Worm (Caenorhabditis elegans) whole organism, midembryonic: ENCODE measurements around the gene F19C7.3.
A peak's percentile ranks its signal among the peaks of the same experiment; 100 is the strongest.

ENCODE experiments used
- T22C8.4 ChIP-seq: fragments of 200-800 bp; sonication (Bioruptor generic); IDR thresholded peaks from 2 replicates; pipeline ENCODE4 v1.3.6; 2022; ENCODE audit warnings: missing genetic modification characterization, missing compliant biosample characterization
- cog-1 ChIP-seq: sonication (generic microtip); optimal IDR thresholded peaks from 2 replicates; lab custom pipeline; 2016; ENCODE audit warnings: missing genetic modification characterization, missing compliant biosample characterization
- flt-1 ChIP-seq: fragments of 200-800 bp; sonication (Bioruptor generic); IDR thresholded peaks from 2 replicates; pipeline ENCODE4 v1.3.6; 2022; ENCODE audit warnings: missing genetic modification characterization, missing compliant biosample characterization
- klf-2 ChIP-seq: fragments of 200-800 bp; sonication (Bioruptor generic); conservative IDR thresholded peaks from 2 replicates; pipeline ENCODE4 v1.3.6; 2022; ENCODE audit warnings: missing genetic modification reagents, missing genetic modification characterization, missing compliant biosample characterization
- med-1 ChIP-seq: sonication (generic microtip); optimal IDR thresholded peaks from 2 replicates; lab custom pipeline; 2017; ENCODE audit warnings: missing genetic modification characterization, mild to moderate bottlenecking, missing compliant biosample characterization, antibody characterized with exemption, missing genetic modification reagents; ENCODE audit not compliant: insufficient read depth
- ref-1 ChIP-seq: fragments of 200-800 bp; sonication (Bioruptor generic); conservative IDR thresholded peaks from 2 replicates; pipeline ENCODE4 v1.3.6; 2022; ENCODE audit warnings: missing genetic modification reagents, missing genetic modification characterization, missing compliant biosample characterization
- tab-1 ChIP-seq: fragments of 200-800 bp; sonication (Bioruptor generic); IDR thresholded peaks from 2 replicates; pipeline ENCODE4 v1.3.6; 2022; ENCODE audit warnings: missing genetic modification characterization, missing compliant biosample characterization
- ztf-23 ChIP-seq: fragments of 200-800 bp; sonication (Bioruptor generic); IDR thresholded peaks from 2 replicates; pipeline ENCODE4 v1.3.6; 2022; ENCODE audit warnings: missing genetic modification reagents, missing genetic modification characterization, missing compliant biosample characterization
- ztf-29 ChIP-seq: fragments of 200-800 bp; sonication (Bioruptor generic); IDR thresholded peaks from 2 replicates; pipeline ENCODE4 v1.3.6; 2022; ENCODE audit warnings: missing genetic modification reagents, missing genetic modification characterization, missing compliant biosample characterization

The F19C7.3 gene

ce11 chrIV:4639352-4639751 is 42.4 kb downstream of the F19C7.3 start:
- no peak for TF ChIP-seq ztf-23 (GFP tag; lab: Robert Waterston, UW)
- TF ChIP-seq T22C8.4: no peak
- no peak for TF ChIP-seq flt-1
- TF ChIP-seq ref-1 (GFP tag; lab: Robert Waterston, UW): no peak
- TF ChIP-seq ztf-29 (GFP tag; lab: Robert Waterston, UW): no peak
- no peak for TF ChIP-seq cog-1 (tag; lab: Kevin White, UChicago)
- no peak for TF ChIP-seq tab-1
- no peak for TF ChIP-seq klf-2 (GFP tag; lab: Robert Waterston, UW)
- TF ChIP-seq med-1: no peak

- TF ChIP-seq ztf-29 (GFP tag; lab: Robert Waterston, UW): no peak
- no peak for TF ChIP-seq klf-2 (GFP tag; lab: Robert Waterston, UW)
- TF ChIP-seq ztf-23 (GFP tag; lab: Robert Waterston, UW): no peak
- TF ChIP-seq ref-1 (GFP tag; lab: Robert Waterston, UW): no peak
- TF ChIP-seq cog-1 (tag; lab: Kevin White, UChicago): no peak
Measured at ce11 chrIV:4640941-4641340, 44.0 kb downstream of the F19C7.3 start.

ce11 chrIV:4643577-4643976 is 46.7 kb downstream of the F19C7.3 start:
- TF ChIP-seq flt-1 (no peak), ref-1 (GFP tag; lab: Robert Waterston, UW) (0 out of 2 replicates have a peak, but pooled peaks have one; percentile 27), ztf-29 (GFP tag; lab: Robert Waterston, UW) (peak; percentile 68; the same call in 1 of the 2 replicates)

- TF ChIP-seq ztf-29 (GFP tag; lab: Robert Waterston, UW) (no peak), cog-1 (tag; lab: Kevin White, UChicago) (no peak), tab-1 (no peak), ref-1 (GFP tag; lab: Robert Waterston, UW) (no peak), klf-2 (GFP tag; lab: Robert Waterston, UW) (no peak), ztf-23 (GFP tag; lab: Robert Waterston, UW) (no peak), med-1 (no peak), flt-1 (no peak), T22C8.4 (no peak)
Measured at ce11 chrIV:4645243-4645642, 48.3 kb downstream of the F19C7.3 start.

ce11 chrIV:4647385-4647784 is 50.5 kb downstream of the F19C7.3 start, which contains the start of gene F29B9.8:
F29B9.8 (plus strand) TSS chrIV:4647685.
- TF ChIP-seq T22C8.4: no peak
- TF ChIP-seq ztf-29 (GFP tag; lab: Robert Waterston, UW): no peak
